Worm (Caenorhabditis elegans) whole organism, L4/young adult: ENCODE results near the gene C05C10.5.
A peak's percentile ranks its signal among the peaks of the same experiment; 100 is the strongest.

Experiments used
- W03F9.2 ChIP-seq: fragments of 150-350 bp; optimal IDR thresholded peaks from 2 replicates; lab custom pipeline; 2014; ENCODE audit warnings: missing biosample characterization, missing genetic modification characterization
- dao-5 ChIP-seq: sonication (generic microtip); optimal IDR thresholded peaks from 2 replicates; lab custom pipeline; 2016; ENCODE audit warnings: missing genotype, missing genetic modification characterization, moderate library complexity, missing compliant biosample characterization
- him-1 ChIP-seq: sonication (generic microtip); optimal IDR thresholded peaks from 2 replicates; lab custom pipeline; 2016; ENCODE audit warnings: missing genotype, missing genetic modification reagents, missing genetic modification characterization, missing compliant biosample characterization

The C05C10.5 gene

DNA sequence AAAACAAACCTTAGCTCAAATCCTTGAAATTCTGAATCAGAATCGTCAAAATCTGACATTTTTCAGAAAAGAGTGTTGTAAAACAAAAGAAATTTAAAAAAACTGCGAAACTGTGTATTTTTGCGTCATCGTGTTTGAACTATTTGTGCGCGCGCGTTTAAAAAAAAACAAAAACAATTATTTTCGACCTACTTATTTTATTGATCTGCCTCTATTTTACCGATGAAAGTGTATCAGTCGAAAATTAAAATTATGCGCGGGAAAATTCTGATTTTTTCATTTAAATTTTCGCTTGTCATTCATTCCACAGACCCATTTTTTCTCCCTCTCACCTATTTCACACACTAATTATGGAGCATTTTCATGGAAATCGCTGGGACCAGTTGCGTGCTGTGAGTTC is at the start of gene C05C10.5, which contains the start of gene C05C10.7:
C05C10.5 (plus strand) TSS at position 164 of the 400 bp plus-strand sequence.
C05C10.7 (minus strand) TSS at position 95 of the 400 bp plus-strand sequence.
- TF ChIP-seq him-1 (no peak), W03F9.2 (tag; lab: Kevin White, UChicago) (no peak), dao-5 (tag; lab: Kevin White, UChicago) (no peak)

DNA sequence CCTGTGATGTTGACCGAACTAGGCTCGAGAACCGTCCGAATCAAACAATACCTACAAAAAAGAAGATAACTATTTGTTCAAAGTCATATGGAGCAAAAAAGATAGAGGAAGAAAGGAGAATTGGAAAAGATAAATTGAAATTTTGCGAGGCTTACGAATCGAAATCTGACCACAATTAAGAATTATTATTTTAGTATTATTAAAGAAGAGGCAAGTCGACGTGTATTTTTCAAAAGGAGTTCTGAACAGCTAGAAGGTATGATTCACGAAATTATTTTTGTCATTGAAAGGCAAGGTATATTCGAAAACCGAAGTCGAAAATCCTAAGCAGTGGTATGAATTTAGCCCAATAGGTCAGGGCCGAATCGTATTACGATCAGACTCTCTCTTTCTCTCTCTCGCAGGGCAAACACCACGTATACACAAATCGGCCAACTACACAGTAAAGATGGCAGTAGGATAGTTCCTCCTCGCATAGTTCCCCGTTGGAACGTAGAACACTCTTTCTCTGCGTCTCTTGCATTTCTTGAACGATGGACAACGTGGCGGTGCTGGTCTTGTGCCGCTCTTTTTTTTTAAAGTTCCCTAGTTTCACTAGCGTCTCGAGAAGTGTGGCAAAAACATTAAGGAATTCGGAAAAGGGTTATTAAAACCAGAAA is 47.7 kb upstream of the C05C10.5 start, which contains the start of gene vgln-1:
vgln-1 (minus strand) TSS at position 51 of the 659 bp plus-strand sequence.
- TF ChIP-seq him-1 (no peak), W03F9.2 (tag; lab: Kevin White, UChicago) (no peak), dao-5 (tag; lab: Kevin White, UChicago) (no peak)

DNA sequence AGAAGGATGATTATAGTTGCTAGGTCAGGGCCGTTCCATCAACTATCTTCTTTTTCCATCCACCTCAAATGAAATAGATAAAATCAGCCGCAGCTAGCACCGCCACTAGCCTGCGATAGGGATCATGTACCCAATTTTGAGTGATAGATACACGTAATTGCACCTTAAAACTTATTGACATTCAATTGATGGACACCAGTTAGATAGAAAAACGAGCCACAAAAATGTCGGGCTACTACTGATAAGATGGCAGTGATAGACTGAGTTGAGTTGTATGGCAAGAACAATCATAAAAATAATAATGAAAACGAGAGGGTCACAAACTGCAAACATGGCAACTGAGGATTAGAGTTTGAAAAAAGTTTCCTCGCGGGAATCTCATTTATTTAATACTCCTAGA is 47.0 kb upstream of the C05C10.5 start:
- no peak for TF ChIP-seq W03F9.2 (tag; lab: Kevin White, UChicago)
- no peak for TF ChIP-seq dao-5 (tag; lab: Kevin White, UChicago)

DNA sequence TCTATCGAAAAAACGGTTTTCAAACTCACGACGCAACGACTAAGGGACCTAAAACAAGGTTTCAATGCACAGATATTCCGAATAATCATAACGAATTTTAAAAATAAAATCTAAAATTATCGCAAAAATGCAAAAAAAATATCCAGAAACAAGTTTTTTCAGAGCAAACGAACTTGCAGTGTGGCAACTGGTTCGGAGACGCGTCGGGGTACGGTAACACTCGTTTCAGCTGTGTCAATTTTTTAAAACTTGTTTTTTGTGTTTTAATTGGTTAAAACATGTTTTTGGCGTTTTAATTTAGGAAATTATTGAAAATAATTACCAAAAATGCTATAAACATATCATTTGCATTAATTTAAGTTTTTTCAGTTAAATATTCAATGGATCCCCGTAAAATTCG is 46.4 kb upstream of the C05C10.5 start, which contains the start of gene C08H9.16:
C08H9.16 (plus strand) TSS at position 370 of the 400 bp plus-strand sequence.
- TF ChIP-seq him-1: no peak
- peak; percentile 74 for TF ChIP-seq W03F9.2 (tag; lab: Kevin White, UChicago)

DNA sequence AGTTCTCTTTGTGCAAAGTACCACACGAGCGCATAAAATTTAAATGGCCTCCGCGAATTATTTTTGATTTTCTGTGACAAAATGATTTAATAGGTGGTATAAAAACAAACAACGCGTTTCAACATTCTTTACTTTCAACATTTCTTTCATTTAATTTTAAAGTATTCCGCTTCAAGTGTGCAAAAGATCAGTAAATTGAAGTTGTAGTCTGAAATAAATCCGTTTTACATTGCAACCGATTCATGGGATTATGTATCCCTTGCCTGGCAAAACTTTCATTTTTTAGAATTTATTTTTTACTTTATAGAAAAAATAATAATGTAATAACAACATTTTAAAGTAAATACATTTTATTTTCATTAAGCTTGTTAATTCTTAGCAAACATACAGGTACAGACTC is 44.4 kb upstream of the C05C10.5 start, which contains the start of gene F26C11.1:
F26C11.1 (plus strand) TSS at position 301 of the 400 bp plus-strand sequence.
- no peak for TF ChIP-seq him-1

DNA sequence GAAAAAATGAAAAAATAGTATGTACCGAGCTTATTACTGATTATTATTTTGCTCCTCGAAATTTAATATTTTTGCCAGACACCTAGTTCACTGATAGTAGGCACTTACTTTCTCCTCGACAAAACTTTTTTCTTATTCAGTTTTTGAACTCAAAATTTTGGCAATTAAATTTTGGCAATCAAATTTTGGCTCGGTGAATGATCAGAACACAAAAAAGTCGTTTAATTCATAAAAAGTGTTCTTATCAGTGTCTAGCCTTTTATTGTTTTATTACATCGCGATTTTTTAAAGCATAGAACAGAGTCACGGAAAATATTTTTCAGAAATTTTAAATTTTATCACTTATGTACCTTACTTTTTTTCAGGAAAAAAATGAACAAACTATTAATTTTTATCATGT is 43.7 kb upstream of the C05C10.5 start:
- TF ChIP-seq W03F9.2 (tag; lab: Kevin White, UChicago) (no peak), dao-5 (tag; lab: Kevin White, UChicago) (no peak), him-1 (no peak)

DNA sequence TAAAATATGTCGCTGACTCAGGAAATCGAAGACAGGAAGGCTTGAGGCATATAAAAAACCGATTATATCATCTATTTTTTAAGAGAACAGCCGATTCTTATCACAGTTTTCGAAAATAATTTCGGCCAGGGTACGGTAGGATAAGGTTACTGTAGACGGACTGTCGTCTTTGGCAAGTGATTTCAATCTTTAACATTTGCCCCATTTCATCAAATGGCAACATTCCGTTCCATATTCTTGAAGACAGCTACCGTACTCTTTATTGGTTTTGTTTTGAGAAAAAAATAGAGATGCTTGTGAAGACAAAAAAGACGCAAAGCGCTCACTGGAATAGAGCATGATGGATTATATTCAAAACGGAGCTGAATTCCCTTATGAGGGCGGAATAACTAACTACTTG is 40.1 kb upstream of the C05C10.5 start:
- TF ChIP-seq W03F9.2 (tag; lab: Kevin White, UChicago): no peak
- no peak for TF ChIP-seq dao-5 (tag; lab: Kevin White, UChicago)
- TF ChIP-seq him-1: no peak

DNA sequence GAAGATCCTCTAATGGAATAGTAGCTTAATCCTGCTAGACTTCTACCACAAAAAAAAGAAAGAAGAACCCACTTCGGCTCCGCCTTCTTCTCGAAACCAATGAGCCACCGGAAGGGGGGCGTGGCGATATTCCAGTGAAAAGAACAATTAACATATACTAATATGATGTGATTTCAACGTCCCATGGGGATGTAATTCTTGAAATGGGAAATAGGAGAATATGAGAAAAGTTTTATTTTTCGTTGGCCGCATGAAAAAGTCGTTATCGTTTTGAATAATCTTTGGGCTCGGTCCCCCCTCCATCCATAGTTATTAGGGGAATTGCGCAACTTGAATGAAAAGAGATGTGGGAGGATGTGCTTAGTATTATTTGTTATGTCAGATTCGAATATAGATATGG is 38.6 kb upstream of the C05C10.5 start, which contains the start of gene unc-4:
unc-4 (minus strand) TSS at position 101 of the 400 bp plus-strand sequence.
- no peak for TF ChIP-seq dao-5 (tag; lab: Kevin White, UChicago)
- TF ChIP-seq W03F9.2 (tag; lab: Kevin White, UChicago): no peak
- TF ChIP-seq him-1: no peak

DNA sequence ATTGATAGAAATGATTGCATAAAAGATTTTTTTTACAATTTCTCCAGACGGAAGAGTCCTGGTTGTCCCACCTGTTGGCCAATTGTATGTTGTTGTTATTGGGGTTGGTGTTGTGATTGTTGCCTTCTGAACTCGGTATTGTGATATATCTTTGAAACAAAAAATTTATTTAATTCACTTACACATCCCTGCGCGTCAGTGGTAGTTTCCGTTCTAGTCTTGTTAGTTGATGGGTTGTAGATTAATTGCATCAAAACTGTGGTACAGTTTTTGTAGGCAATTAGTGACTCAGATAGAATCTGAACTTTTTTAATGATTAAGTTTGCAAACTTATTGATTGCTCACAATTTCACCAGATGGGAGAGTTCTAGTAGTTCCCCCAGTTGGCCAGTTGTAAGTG is 34.4 kb upstream of the C05C10.5 start:
- TF ChIP-seq dao-5 (tag; lab: Kevin White, UChicago) (no peak), W03F9.2 (tag; lab: Kevin White, UChicago) (no peak), him-1 (no peak)

DNA sequence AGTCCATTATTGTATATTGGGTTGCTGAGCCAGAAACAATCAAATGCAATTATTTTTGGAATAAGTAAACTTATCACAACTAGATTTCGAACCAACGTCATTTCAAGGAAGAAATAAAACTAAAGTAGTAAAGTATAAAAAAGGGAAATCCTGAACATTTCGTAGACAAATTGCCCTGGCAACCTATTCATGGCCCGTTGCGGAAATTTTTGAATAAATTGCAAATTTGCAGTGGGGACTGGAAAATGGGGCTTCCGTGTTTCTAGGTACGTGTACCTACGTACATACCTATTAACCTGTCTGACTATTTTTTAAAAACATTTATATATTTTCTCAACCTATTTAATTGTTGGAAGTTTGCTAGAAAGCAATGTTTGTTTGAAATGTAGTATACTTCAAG is 23.8 kb upstream of the C05C10.5 start, which contains the start of gene F26C11.3:
F26C11.3 (minus strand) TSS at position 101 of the 400 bp plus-strand sequence.
- no peak for TF ChIP-seq him-1
- no peak for TF ChIP-seq dao-5 (tag; lab: Kevin White, UChicago)
- no peak for TF ChIP-seq W03F9.2 (tag; lab: Kevin White, UChicago)

DNA sequence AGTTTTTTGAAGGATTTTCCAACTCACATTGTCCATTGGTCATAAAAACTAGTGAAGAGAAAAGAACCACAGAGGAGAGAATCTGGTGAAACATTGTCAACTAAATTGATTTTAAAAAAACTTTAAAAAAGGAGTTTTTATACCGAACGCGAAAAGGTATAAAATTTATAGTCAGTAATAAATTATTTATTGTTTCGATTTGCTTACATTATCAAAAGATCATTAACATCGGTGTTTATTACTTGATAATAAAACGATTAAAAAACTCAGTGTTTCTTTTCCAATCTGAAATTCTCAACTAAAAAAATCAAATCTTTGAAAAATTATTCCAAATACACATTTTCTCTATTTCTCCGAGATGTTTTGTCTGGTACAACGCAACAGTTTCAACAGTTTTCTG is 22.7 kb upstream of the C05C10.5 start, which contains the start of gene F26C11.4:
F26C11.4 (minus strand) TSS at position 101 of the 400 bp plus-strand sequence.
- no peak for TF ChIP-seq dao-5 (tag; lab: Kevin White, UChicago)
- no peak for TF ChIP-seq him-1
- TF ChIP-seq W03F9.2 (tag; lab: Kevin White, UChicago): no peak

DNA sequence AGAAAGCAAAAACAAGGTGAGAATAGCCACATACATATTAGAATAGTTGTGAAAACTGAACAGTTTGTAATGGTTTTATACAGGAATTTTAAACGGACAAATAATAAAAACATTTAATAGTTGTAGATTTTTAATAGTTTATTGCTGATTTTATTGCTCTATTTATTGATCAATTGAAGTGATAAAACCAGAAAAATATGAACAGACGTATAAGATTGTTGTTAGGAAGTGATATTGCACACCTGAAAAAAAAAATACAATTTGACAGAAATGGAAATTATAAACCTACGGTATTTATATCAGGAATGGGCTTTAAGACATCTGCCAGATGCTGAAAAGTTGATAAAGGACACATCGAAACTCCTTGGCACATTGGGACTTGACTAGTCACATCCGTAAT is 20.9 kb upstream of the C05C10.5 start, which contains the start of gene C05C10.8:
C05C10.8 (minus strand) TSS at position 101 of the 400 bp plus-strand sequence.
- no peak for TF ChIP-seq him-1
- TF ChIP-seq dao-5 (tag; lab: Kevin White, UChicago): no peak
- no peak for TF ChIP-seq W03F9.2 (tag; lab: Kevin White, UChicago)

DNA sequence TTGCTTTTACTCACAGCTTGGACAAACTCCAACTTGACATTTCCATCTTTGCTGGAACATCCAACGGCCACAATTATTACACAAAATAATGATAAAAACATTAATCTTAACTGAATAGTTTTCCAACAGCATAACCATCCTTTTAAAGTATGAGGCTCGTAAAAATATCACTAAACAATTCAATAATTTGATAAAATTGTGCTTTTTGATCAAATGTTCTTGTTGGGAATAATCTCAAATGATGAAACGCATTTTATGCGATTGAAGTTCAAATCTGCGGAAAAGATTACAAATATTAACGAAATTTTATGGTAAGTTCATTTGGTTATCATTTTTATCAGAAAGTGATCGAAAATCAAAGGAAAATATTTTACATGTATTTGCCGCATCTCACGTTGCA is 18.4 kb upstream of the C05C10.5 start, which contains the start of gene pho-10:
pho-10 (minus strand) TSS at position 101 of the 400 bp plus-strand sequence.
- TF ChIP-seq him-1 (no peak), dao-5 (tag; lab: Kevin White, UChicago) (no peak), W03F9.2 (tag; lab: Kevin White, UChicago) (no peak)

DNA sequence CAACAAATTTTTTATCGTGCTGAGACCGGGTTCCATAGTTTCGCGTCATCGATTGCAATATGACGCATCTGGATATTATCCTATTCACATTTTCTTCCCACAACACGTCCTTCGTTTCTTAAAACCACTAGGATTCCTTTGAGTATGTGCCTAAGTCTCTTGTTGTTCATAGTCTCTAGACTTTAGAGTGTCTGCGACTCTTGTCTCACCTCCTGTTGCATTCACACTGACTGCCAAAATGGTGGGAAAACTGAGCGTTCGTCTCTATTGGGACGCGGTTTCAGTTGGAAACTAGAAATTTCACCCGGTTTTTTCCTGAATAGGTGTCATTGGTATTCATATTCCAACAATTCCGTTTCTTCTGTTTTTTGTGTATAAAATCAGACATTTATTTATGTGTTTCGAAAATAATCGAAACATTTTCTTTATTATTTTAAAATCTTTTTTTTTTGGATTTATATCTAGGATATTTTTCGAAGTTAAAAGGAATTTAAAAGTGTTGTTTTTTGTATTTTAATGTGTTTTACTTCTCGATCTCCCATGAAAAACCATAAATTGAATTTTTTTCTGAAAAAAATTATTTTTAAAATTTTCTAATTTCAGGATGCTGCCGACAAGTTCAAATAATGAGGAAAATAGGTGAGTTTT is 17.1 kb upstream of the C05C10.5 start, which contains the start of gene C05C10.2:
C05C10.2 (plus strand) TSS at position 598 of the 648 bp plus-strand sequence.
- TF ChIP-seq W03F9.2 (tag; lab: Kevin White, UChicago) (no peak), dao-5 (tag; lab: Kevin White, UChicago) (no peak), him-1 (no peak)
